Fruit fly (Drosophila melanogaster): Measurements from ENCODE around the gene Mec2.

- no peak for TF ChIP-seq pan (optimal IDR thresholded peaks at IDR 0.05)
- TF ChIP-seq fru (GFP tag; optimal IDR thresholded peaks at IDR 0.05) = peak; percentile 89
- peak; percentile 61 for TF ChIP-seq sv (GFP tag; optimal IDR thresholded peaks at IDR 0.05)
Measured at dm6 chrX:19155922-19156437, 31.9 kb upstream of the Mec2 start.
